Fruit fly (Drosophila melanogaster) whole organism, embryonic: ENCODE measurements around the gene CG14818.

ENCODE experiments used
- Atf-2 ChIP-seq: fragments of 200-800 bp; sonication (Bioruptor generic); optimal IDR thresholded peaks from 2 replicates; lab custom pipeline; 2016; ENCODE audit warnings: missing biosample characterization, missing genetic modification characterization
- Atf6 ChIP-seq: fragments of 200-800 bp; sonication (Bioruptor generic); IDR thresholded peaks from 2 replicates; pipeline ENCODE4 v1.3.6; 2022; ENCODE audit warnings: missing biosample characterization, missing genetic modification characterization
- Bteb2 ChIP-seq: fragments of 200-800 bp; sonication (Bioruptor generic); optimal IDR thresholded peaks from 2 replicates; lab custom pipeline; 2016; ENCODE audit warnings: missing biosample characterization, missing genetic modification characterization
- CG11085 ChIP-seq: fragments of 200-800 bp; sonication (Bioruptor generic); IDR thresholded peaks from 2 replicates; pipeline ENCODE4 v1.3.6; 2022; ENCODE audit warnings: missing biosample characterization, missing genetic modification characterization
- CG11247 ChIP-seq: fragments of 200-800 bp; sonication (Bioruptor generic); IDR thresholded peaks from 2 replicates; pipeline ENCODE4 v1.3.6; 2022; ENCODE audit warnings: missing biosample characterization, missing genetic modification characterization
- CG12155 ChIP-seq: fragments of 200-800 bp; sonication (Bioruptor generic); optimal IDR thresholded peaks from 3 replicates; lab custom pipeline; 2016; ENCODE audit warnings: missing biosample characterization, missing genetic modification characterization
- CG12299 ChIP-seq: fragments of 200-800 bp; sonication (Bioruptor generic); optimal IDR thresholded peaks from 2 replicates; lab custom pipeline; 2018; ENCODE audit warnings: missing biosample characterization, mild to moderate bottlenecking, missing genetic modification characterization
- CG13123 ChIP-seq: fragments of 200-800 bp; sonication (Bioruptor generic); optimal IDR thresholded peaks from 2 replicates; lab custom pipeline; 2016; ENCODE audit warnings: missing biosample characterization, missing genetic modification characterization
- CG15479 ChIP-seq: fragments of 200-800 bp; sonication (Bioruptor generic); optimal IDR thresholded peaks from 3 replicates; lab custom pipeline; 2019; ENCODE audit warnings: missing biosample characterization, mild to moderate bottlenecking, missing genetic modification characterization, moderate library complexity
- CG2129 ChIP-seq: fragments of 200-800 bp; sonication (Bioruptor generic); IDR thresholded peaks from 2 replicates; pipeline ENCODE4 v1.3.6; 2022; ENCODE audit warnings: missing biosample characterization, missing genetic modification characterization; ENCODE audit not compliant: partially characterized antibody
- CG31224 ChIP-seq: fragments of 200-800 bp; sonication (Bioruptor generic); IDR thresholded peaks from 2 replicates; pipeline ENCODE4 v1.3.6; 2022; ENCODE audit warnings: missing biosample characterization, missing genetic modification characterization
- CG4282 ChIP-seq: fragments of 200-800 bp; sonication (Bioruptor generic); optimal IDR thresholded peaks from 2 replicates; lab custom pipeline; 2016; ENCODE audit warnings: missing biosample characterization, missing genetic modification characterization
- CG4404 ChIP-seq: fragments of 200-800 bp; sonication (Bioruptor generic); IDR thresholded peaks from 2 replicates; pipeline ENCODE4 v1.3.6; 2022; ENCODE audit warnings: missing biosample characterization, missing genetic modification characterization
- CG4820 ChIP-seq: fragments of 200-800 bp; sonication (Bioruptor generic); optimal IDR thresholded peaks from 3 replicates; lab custom pipeline; 2016; ENCODE audit warnings: missing biosample characterization, missing genetic modification characterization
- CG5953 ChIP-seq: fragments of 200-800 bp; sonication (Bioruptor generic); IDR thresholded peaks from 2 replicates; pipeline ENCODE4 v1.3.6; 2022; ENCODE audit warnings: missing biosample characterization, missing genetic modification characterization
- CG6254 ChIP-seq: fragments of 200-800 bp; sonication (Bioruptor generic); optimal IDR thresholded peaks from 3 replicates; lab custom pipeline; 2017; ENCODE audit warnings: mild to moderate bottlenecking, missing biosample characterization, missing genetic modification reagents, missing genetic modification characterization
- CG6765 ChIP-seq: fragments of 200-800 bp; sonication (Bioruptor generic); optimal IDR thresholded peaks from 3 replicates; lab custom pipeline; 2017; ENCODE audit warnings: missing biosample characterization, mild to moderate bottlenecking, missing genetic modification characterization
- CG9727 ChIP-seq: fragments of 200-800 bp; sonication (Bioruptor generic); optimal IDR thresholded peaks from 3 replicates; lab custom pipeline; 2017; ENCODE audit warnings: missing biosample characterization, mild to moderate bottlenecking, missing genetic modification characterization
- Camta ChIP-seq: fragments of 200-800 bp; sonication (Bioruptor generic); optimal IDR thresholded peaks from 2 replicates; lab custom pipeline; 2016; ENCODE audit warnings: missing biosample characterization, missing genetic modification characterization
- Dbx ChIP-seq: fragments of 200-800 bp; sonication (Bioruptor generic); IDR thresholded peaks from 3 replicates; pipeline ENCODE4 v1.3.6; 2022; ENCODE audit warnings: missing biosample characterization, missing genetic modification characterization
- Dip3 ChIP-seq: fragments of 200-800 bp; sonication (Bioruptor generic); optimal IDR thresholded peaks from 3 replicates; lab custom pipeline; 2016; ENCODE audit warnings: missing biosample characterization, missing genetic modification characterization
- HHEX ChIP-seq: fragments of 200-800 bp; sonication (Bioruptor generic); optimal IDR thresholded peaks from 3 replicates; lab custom pipeline; 2017; ENCODE audit warnings: missing biosample characterization, mild to moderate bottlenecking, missing genetic modification characterization, missing genetic modification reagents
- HLH54F ChIP-seq: fragments of 200-800 bp; sonication (Bioruptor generic); optimal IDR thresholded peaks from 3 replicates; lab custom pipeline; 2016; ENCODE audit warnings: missing biosample characterization, missing genetic modification characterization
- Lim3 ChIP-seq: fragments of 200-800 bp; sonication (Bioruptor generic); IDR thresholded peaks from 2 replicates; pipeline ENCODE4 v1.3.6; 2022; ENCODE audit warnings: missing biosample characterization, missing genetic modification characterization
- MTF-1 ChIP-seq: fragments of 200-800 bp; sonication (Bioruptor generic); optimal IDR thresholded peaks from 2 replicates; lab custom pipeline; 2018; ENCODE audit warnings: missing biosample characterization, mild to moderate bottlenecking, missing genetic modification characterization, borderline replicate concordance
- NfI ChIP-seq: fragments of 200-800 bp; sonication (Bioruptor generic); optimal IDR thresholded peaks from 3 replicates; lab custom pipeline; 2018; ENCODE audit warnings: missing biosample characterization, mild to moderate bottlenecking, missing genetic modification characterization, moderate library complexity
- Opbp ChIP-seq: fragments of 200-800 bp; sonication (Bioruptor generic); IDR thresholded peaks from 3 replicates; pipeline ENCODE4 v1.3.6; 2022; ENCODE audit warnings: missing biosample characterization, missing genetic modification characterization; ENCODE audit not compliant: partially characterized antibody
- Stat92E ChIP-seq, 3 experiments: fragments of >200 bp in 2 of 3; fragments of 200-800 bp in 1 of 3; sonication (Bioruptor generic) in 1 of 3; optimal IDR thresholded peaks; 2 replicates each; lab custom pipeline; 2017 to 2019; ENCODE audit warnings: missing biosample characterization in 3 of 3, missing genetic modification characterization in 3 of 3, mild to moderate bottlenecking in 1 of 3, moderate library complexity in 1 of 3
- Taf1 ChIP-seq: fragments of 200-800 bp; sonication (Bioruptor generic); IDR thresholded peaks from 2 replicates; pipeline ENCODE4 v1.3.6; 2022; ENCODE audit warnings: missing biosample characterization, missing genetic modification characterization
- Xrp1 ChIP-seq: fragments of 200-800 bp; sonication (Bioruptor generic); IDR thresholded peaks from 2 replicates; pipeline ENCODE4 v1.3.6; 2022; ENCODE audit warnings: missing biosample characterization, missing genetic modification characterization
- abd-A ChIP-seq: fragments of 200-800 bp; sonication (Bioruptor generic); optimal IDR thresholded peaks from 3 replicates; lab custom pipeline; 2019; ENCODE audit warnings: missing biosample characterization, mild to moderate bottlenecking, missing genetic modification characterization, moderate library complexity
- bcd ChIP-seq: fragments of 200-800 bp; sonication (Bioruptor generic); optimal IDR thresholded peaks from 2 replicates; lab custom pipeline; 2017; ENCODE audit warnings: missing biosample characterization, mild to moderate bottlenecking, missing genetic modification characterization
- bowl ChIP-seq: fragments of 200-800 bp; sonication (Bioruptor generic); IDR thresholded peaks from 2 replicates; pipeline ENCODE4 v1.3.6; 2022; ENCODE audit warnings: missing biosample characterization, missing genetic modification characterization
- cato ChIP-seq: fragments of 200-800 bp; sonication (Bioruptor generic); optimal IDR thresholded peaks from 2 replicates; lab custom pipeline; 2016; ENCODE audit warnings: missing biosample characterization, missing genetic modification characterization, borderline replicate concordance
- dan ChIP-seq: fragments of 200-800 bp; sonication (Bioruptor generic); IDR thresholded peaks from 2 replicates; pipeline ENCODE4 v1.3.6; 2022; ENCODE audit warnings: missing biosample characterization, missing genetic modification characterization
- dysf ChIP-seq: fragments of 200-800 bp; sonication (Bioruptor generic); IDR thresholded peaks from 3 replicates; pipeline ENCODE4 v1.3.6; 2022; ENCODE audit warnings: missing biosample characterization, missing genetic modification characterization
- en ChIP-seq: fragments of 200-800 bp; sonication (Bioruptor generic); optimal IDR thresholded peaks from 2 replicates; lab custom pipeline; 2016; ENCODE audit warnings: missing biosample characterization, missing genetic modification characterization
- fu2 ChIP-seq: fragments of 200-800 bp; sonication (Bioruptor generic); optimal IDR thresholded peaks from 2 replicates; lab custom pipeline; 2016; ENCODE audit warnings: missing biosample characterization, missing genetic modification characterization
- gfzf ChIP-seq: fragments of 200-800 bp; sonication (Bioruptor generic); optimal IDR thresholded peaks from 2 replicates; lab custom pipeline; 2016; ENCODE audit warnings: missing biosample characterization, mild to moderate bottlenecking, missing genetic modification characterization, moderate library complexity
- gt ChIP-seq: fragments of 200-800 bp; sonication (Bioruptor generic); IDR thresholded peaks from 2 replicates; pipeline ENCODE4 v1.3.6; 2022; ENCODE audit warnings: missing biosample characterization, missing genetic modification characterization
- ham ChIP-seq: fragments of 200-800 bp; sonication (Bioruptor generic); IDR thresholded peaks from 2 replicates; pipeline ENCODE4 v1.3.6; 2022; ENCODE audit warnings: missing biosample characterization, missing genetic modification characterization
- jigr1 ChIP-seq: fragments of 200-800 bp; sonication (Bioruptor generic); IDR thresholded peaks from 3 replicates; pipeline ENCODE4 v1.3.6; 2022; ENCODE audit warnings: missing biosample characterization, missing genetic modification characterization
- lola ChIP-seq, 3 experiments: fragments of >200 bp in 2 of 3; fragments of 200-800 bp in 1 of 3; sonication (Bioruptor generic) in 1 of 3; optimal IDR thresholded peaks; 2 replicates each; lab custom pipeline; 2017 to 2019; ENCODE audit warnings: missing biosample characterization in 3 of 3, missing genetic modification characterization in 3 of 3, mild to moderate bottlenecking in 1 of 3, moderate library complexity in 1 of 3
- pb ChIP-seq: fragments of 200-800 bp; sonication (Bioruptor generic); optimal IDR thresholded peaks from 3 replicates; lab custom pipeline; 2016; ENCODE audit warnings: missing biosample characterization, missing genetic modification characterization
- prd ChIP-seq, 3 experiments: fragments of >200 bp in 2 of 3; fragments of 200-800 bp in 1 of 3; sonication (Bioruptor generic) in 1 of 3; optimal IDR thresholded peaks in 2 of 3; IDR thresholded peaks in 1 of 3; 2 replicates in 2 of 3; 3 replicates in 1 of 3; pipeline versions ENCODE4 v1.3.6 to Lab custom; 2017 to 2022; ENCODE audit warnings: missing biosample characterization in 1 of 3, missing genetic modification characterization in 1 of 3
- repo ChIP-seq: fragments of 200-800 bp; sonication (Bioruptor generic); optimal IDR thresholded peaks from 2 replicates; lab custom pipeline; 2016; ENCODE audit warnings: missing biosample characterization, missing genetic modification characterization
- tgo ChIP-seq: fragments of 200-800 bp; sonication (Bioruptor generic); IDR thresholded peaks from 3 replicates; pipeline ENCODE4 v1.3.6; 2022; ENCODE audit warnings: missing biosample characterization, missing genetic modification characterization
- usp ChIP-seq: fragments of >200 bp; optimal IDR thresholded peaks from 2 replicates; lab custom pipeline; 2017; ENCODE audit warnings: missing biosample characterization, missing genetic modification characterization
- wek ChIP-seq: fragments of 200-800 bp; sonication (Bioruptor generic); optimal IDR thresholded peaks from 3 replicates; lab custom pipeline; 2018; ENCODE audit warnings: missing biosample characterization, mild to moderate bottlenecking, missing genetic modification characterization, moderate library complexity
- zfh2 ChIP-seq: fragments of 200-800 bp; sonication (Bioruptor generic); optimal IDR thresholded peaks from 2 replicates; lab custom pipeline; 2016; ENCODE audit warnings: missing biosample characterization, missing genetic modification characterization

CG14818 gene

DNA sequence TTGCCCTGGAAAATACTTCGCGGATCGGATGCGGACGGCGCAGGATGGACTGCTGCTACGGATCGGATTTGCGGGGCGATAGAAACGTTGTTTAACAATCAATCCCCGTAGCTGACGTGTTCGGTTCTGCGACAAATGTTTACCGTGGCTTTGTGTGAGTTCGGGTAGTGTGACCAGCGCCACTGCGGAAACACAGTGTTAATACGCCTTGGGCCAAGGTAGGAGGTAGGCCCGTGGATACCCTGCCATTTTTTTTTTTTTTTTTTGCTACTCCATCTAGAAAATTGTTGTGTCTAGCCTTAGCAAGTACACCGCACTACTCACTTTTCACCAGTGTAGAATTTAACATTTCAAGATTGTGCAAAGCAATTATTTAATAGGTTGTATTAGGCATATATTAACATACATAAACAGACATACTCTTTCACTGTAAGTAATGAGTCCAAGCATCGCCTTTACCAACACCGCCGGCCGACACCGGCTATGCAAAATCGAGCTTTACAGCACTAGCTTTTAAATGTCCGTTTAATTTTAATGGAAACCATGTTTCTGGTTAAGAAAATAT lies 17.9 kb downstream of the CG14818 start, which contains the start of gene deltaCOP (continued):
- TF ChIP-seq CG2129 (GFP tag; lab: Robert Waterston, UW) = no peak
- peak; percentile 90 for TF ChIP-seq dysf
- no peak for TF ChIP-seq abd-A (tag; lab: Kevin White, UChicago)
- TF ChIP-seq NfI (GFP tag; lab: Kevin White, UChicago) = peak; percentile 79
- peak; percentile 43 for TF ChIP-seq CG6254 (GFP tag; lab: Kevin White, UChicago)
- peak; percentile 94 for TF ChIP-seq zfh2 (GFP tag; lab: Kevin White, UChicago)
- TF ChIP-seq gt (GFP tag; lab: Robert Waterston, UW) = no peak
- TF ChIP-seq bcd (GFP tag; lab: Kevin White, UChicago) = peak; percentile 83
- peak; percentile 75 for TF ChIP-seq gfzf (GFP tag; lab: Kevin White, UChicago)
- peak; percentile 82 for TF ChIP-seq Xrp1 (GFP tag; lab: Robert Waterston, UW)
- peak; percentile 79 for TF ChIP-seq CG11247
- TF ChIP-seq Camta (GFP tag; lab: Kevin White, UChicago) = peak; percentile 88
- peak; percentile 87 for TF ChIP-seq CG4282 (GFP tag; lab: Kevin White, UChicago)
- peak; percentile 82 for TF ChIP-seq tgo
- peak in 1 of 3 experiments; percentile 38 for TF ChIP-seq lola (GFP tag; optimal IDR thresholded peaks at IDR 0.05; lab: Kevin White, UChicago)
- peak; percentile 84 for TF ChIP-seq Atf6 (GFP tag; lab: Robert Waterston, UW)
- 0 out of 3 replicates have a peak, but pooled peaks have one; percentile 36 for TF ChIP-seq Opbp (GFP tag; lab: Robert Waterston, UW)
- peak; percentile 94 for TF ChIP-seq Dip3 (GFP tag; lab: Kevin White, UChicago)
- peak; percentile 82 for TF ChIP-seq pb
- TF ChIP-seq prd (optimal IDR thresholded peaks at IDR 0.05; lab: Kevin White, UChicago) = no peak
- TF ChIP-seq prd (GFP tag; IDR thresholded peaks at IDR 0.05; lab: Robert Waterston, UW) = peak; percentile 90
- peak; percentile 90 for TF ChIP-seq CG12155 (GFP tag; lab: Kevin White, UChicago)
- peak; percentile 88 for TF ChIP-seq Atf-2 (GFP tag; lab: Kevin White, UChicago)
- TF ChIP-seq cato (GFP tag; lab: Kevin White, UChicago) = peak; percentile 73
- no peak; the same call in 1 of the 2 replicates for TF ChIP-seq bowl (GFP tag; lab: Robert Waterston, UW)
- peak; percentile 80 for TF ChIP-seq CG4404 (GFP tag; lab: Robert Waterston, UW)
- no peak for TF ChIP-seq Stat92E (GFP tag; optimal IDR thresholded peaks at IDR 0.05; lab: Kevin White, UChicago)
- TF ChIP-seq HHEX (GFP tag; lab: Kevin White, UChicago) = peak; percentile 74
- TF ChIP-seq Taf1 (GFP tag; lab: Robert Waterston, UW) = peak; percentile 78
- peak; percentile 80 for TF ChIP-seq CG13123 (GFP tag; lab: Kevin White, UChicago)
- peak; percentile 37 for TF ChIP-seq wek (GFP tag; lab: Kevin White, UChicago)
- peak; percentile 92 for TF ChIP-seq Bteb2 (GFP tag; lab: Kevin White, UChicago)
- TF ChIP-seq fu2 = peak; percentile 94
- TF ChIP-seq CG11085 (GFP tag; lab: Robert Waterston, UW) = peak; percentile 71
- TF ChIP-seq Dbx (GFP tag; lab: Robert Waterston, UW) = peak; percentile 88
- TF ChIP-seq CG6765 (GFP tag; lab: Kevin White, UChicago) = peak; percentile 45
- peak; percentile 79 for TF ChIP-seq CG31224
- TF ChIP-seq CG12299 (tag; lab: Kevin White, UChicago) = no peak
- no peak for TF ChIP-seq dan (GFP tag; lab: Robert Waterston, UW)
- peak; percentile 95 for TF ChIP-seq HLH54F (GFP tag; lab: Kevin White, UChicago)
- TF ChIP-seq jigr1 (GFP tag; lab: Robert Waterston, UW) = peak; percentile 67
- TF ChIP-seq ham (GFP tag; lab: Robert Waterston, UW) = peak; percentile 65; the same call in 1 of the 2 replicates
- TF ChIP-seq CG15479 (GFP tag; lab: Kevin White, UChicago) = no peak
- TF ChIP-seq en = peak; percentile 69
- TF ChIP-seq CG9727 = peak; percentile 80
- TF ChIP-seq repo (GFP tag; lab: Kevin White, UChicago) = peak; percentile 85
- TF ChIP-seq Lim3 (GFP tag; lab: Robert Waterston, UW) = no peak
- TF ChIP-seq CG5953 (GFP tag; lab: Robert Waterston, UW) = peak; percentile 60; the same call in 1 of the 2 replicates
- TF ChIP-seq usp (GFP tag; lab: Kevin White, UChicago) = no peak
- peak; percentile 80 for TF ChIP-seq CG4820 (GFP tag; lab: Kevin White, UChicago)
- TF ChIP-seq MTF-1 (GFP tag; lab: Kevin White, UChicago) = peak; percentile 20
